Fruit fly (Drosophila melanogaster): Measurements from ENCODE around the gene CG14562.

- TF ChIP-seq EcR (GFP tag; optimal IDR thresholded peaks at IDR 0.05) (no peak), CG8159 (tag; optimal IDR thresholded peaks at IDR 0.05) (no peak), CG10348 (GFP tag; IDR thresholded peaks at IDR 0.05) (no peak), rn (GFP tag; IDR thresholded peaks at IDR 0.05) (no peak), CG32121 (GFP tag; IDR thresholded peaks at IDR 0.05) (no peak), CG14655 (GFP tag; optimal IDR thresholded peaks at IDR 0.05) (no peak), CG12605 (GFP tag; IDR thresholded peaks at IDR 0.05) (no peak), CG9948 (tag; optimal IDR thresholded peaks at IDR 0.05) (peak; percentile 65), CG34367 (tag; optimal IDR thresholded peaks at IDR 0.05) (no peak), CG13204 (GFP tag; optimal IDR thresholded peaks at IDR 0.05) (no peak), D1 (tag; optimal IDR thresholded peaks at IDR 0.05) (peak; percentile 16), Pif1A (GFP tag; optimal IDR thresholded peaks at IDR 0.05) (no peak), Snoo (tag; optimal IDR thresholded peaks at IDR 0.05) (no peak)
Measured at dm6 chr3L:21918605-21919004, 23.4 kb upstream of the CG14562 start.
